Fruit fly (Drosophila melanogaster) whole organism, embryonic: ENCODE measurements around the gene CG5849.
A peak's percentile ranks its signal among the peaks of the same experiment; 100 is the strongest.

Source experiments
- CG10366 ChIP-seq: fragments of 200-800 bp; sonication (Bioruptor generic); IDR thresholded peaks from 2 replicates; pipeline ENCODE4 v1.3.6; 2022; ENCODE audit warnings: missing biosample characterization, missing genetic modification characterization
- CG10979 ChIP-seq: fragments of 200-800 bp; sonication (Bioruptor generic); optimal IDR thresholded peaks from 2 replicates; lab custom pipeline; 2018; ENCODE audit warnings: missing biosample characterization, mild to moderate bottlenecking, missing genetic modification characterization, moderate library complexity
- CG11093 ChIP-seq: fragments of 200-800 bp; sonication (Bioruptor generic); IDR thresholded peaks from 3 replicates; pipeline ENCODE4 v1.3.6; 2022; ENCODE audit warnings: missing biosample characterization, missing genetic modification characterization
- CG11456 ChIP-seq: fragments of 200-800 bp; sonication (Bioruptor generic); IDR thresholded peaks from 3 replicates; pipeline ENCODE4 v1.3.6; 2022; ENCODE audit warnings: missing biosample characterization, missing genetic modification characterization
- CG11504 ChIP-seq: fragments of 200-800 bp; sonication (Bioruptor generic); optimal IDR thresholded peaks from 3 replicates; lab custom pipeline; 2019; ENCODE audit warnings: missing biosample characterization, mild to moderate bottlenecking, missing genetic modification characterization, moderate library complexity
- CG12071 ChIP-seq: fragments of 200-800 bp; sonication (Bioruptor generic); optimal IDR thresholded peaks from 3 replicates; lab custom pipeline; 2018; ENCODE audit warnings: missing biosample characterization, mild to moderate bottlenecking, missing genetic modification characterization
- CG12391 ChIP-seq: fragments of 200-800 bp; sonication (Bioruptor generic); optimal IDR thresholded peaks from 3 replicates; lab custom pipeline; 2018; ENCODE audit warnings: missing biosample characterization, mild to moderate bottlenecking, missing genetic modification characterization, moderate library complexity
- CG14050 ChIP-seq: fragments of 200-800 bp; sonication (Bioruptor generic); IDR thresholded peaks from 3 replicates; pipeline ENCODE4 v1.3.6; 2022; ENCODE audit warnings: missing biosample characterization, missing genetic modification characterization
- CG1603 ChIP-seq: fragments of 200-800 bp; sonication (Bioruptor generic); optimal IDR thresholded peaks from 2 replicates; lab custom pipeline; 2019; ENCODE audit warnings: missing biosample characterization, mild to moderate bottlenecking, missing genetic modification characterization, moderate library complexity
- CG17612 ChIP-seq: fragments of 200-800 bp; sonication (Bioruptor generic); IDR thresholded peaks from 2 replicates; pipeline ENCODE4 v1.3.6; 2022; ENCODE audit warnings: missing biosample characterization, missing genetic modification characterization
- CG2889 ChIP-seq: fragments of 200-800 bp; sonication (Bioruptor generic); IDR thresholded peaks from 3 replicates; pipeline ENCODE4 v1.3.6; 2022; ENCODE audit warnings: missing biosample characterization, missing genetic modification characterization
- CG30431 ChIP-seq: fragments of 200-800 bp; sonication (Bioruptor generic); optimal IDR thresholded peaks from 2 replicates; lab custom pipeline; 2017; ENCODE audit warnings: missing biosample characterization, missing genetic modification characterization
- CG6813 ChIP-seq: fragments of 200-800 bp; sonication (Bioruptor generic); optimal IDR thresholded peaks from 2 replicates; lab custom pipeline; 2017; ENCODE audit warnings: missing biosample characterization, missing genetic modification characterization, mild to moderate bottlenecking, moderate library complexity, missing genetic modification reagents
- CG7357 ChIP-seq: fragments of 200-800 bp; sonication (Bioruptor generic); IDR thresholded peaks from 3 replicates; pipeline ENCODE4 v1.3.6; 2022; ENCODE audit warnings: missing biosample characterization, missing genetic modification characterization
- CG7786 ChIP-seq: fragments of 200-800 bp; sonication (Bioruptor generic); optimal IDR thresholded peaks from 2 replicates; lab custom pipeline; 2016; ENCODE audit warnings: missing biosample characterization, missing genetic modification characterization
- CG7839 ChIP-seq: fragments of 200-800 bp; sonication (Bioruptor generic); optimal IDR thresholded peaks from 3 replicates; lab custom pipeline; 2018; ENCODE audit warnings: missing biosample characterization, mild to moderate bottlenecking, missing genetic modification characterization, moderate library complexity
- CG8281 ChIP-seq: fragments of 200-800 bp; sonication (Bioruptor generic); optimal IDR thresholded peaks from 2 replicates; lab custom pipeline; 2018; ENCODE audit warnings: missing biosample characterization, mild to moderate bottlenecking, missing genetic modification characterization, moderate library complexity
- CG9215 ChIP-seq: fragments of 200-800 bp; sonication (Bioruptor generic); IDR thresholded peaks from 2 replicates; pipeline ENCODE4 v1.3.6; 2022; ENCODE audit warnings: missing biosample characterization, missing genetic modification characterization
- Chrac-16 ChIP-seq: fragments of 200-800 bp; sonication (Bioruptor generic); optimal IDR thresholded peaks from 3 replicates; lab custom pipeline; 2016; ENCODE audit warnings: missing biosample characterization, missing genetic modification characterization
- Dek ChIP-seq: fragments of 200-800 bp; sonication (Bioruptor generic); optimal IDR thresholded peaks from 3 replicates; lab custom pipeline; 2019; ENCODE audit warnings: missing biosample characterization, mild to moderate bottlenecking, missing genetic modification characterization, moderate library complexity
- HLH4C ChIP-seq: fragments of 200-800 bp; sonication (Bioruptor generic); IDR thresholded peaks from 3 replicates; pipeline ENCODE4 v1.3.6; 2022; ENCODE audit warnings: missing biosample characterization, missing genetic modification characterization; ENCODE audit not compliant: partially characterized antibody
- Hr51 ChIP-seq, 2 experiments: fragments of 200-800 bp; sonication (Bioruptor generic); optimal IDR thresholded peaks; 2 replicates in 1 of 2; 3 replicates in 1 of 2; lab custom pipeline; 2016 to 2018; ENCODE audit warnings: missing biosample characterization in 2 of 2, missing genetic modification characterization in 2 of 2, mild to moderate bottlenecking in 1 of 2, moderate library complexity in 1 of 2
- Mes4 ChIP-seq: fragments of 200-800 bp; sonication (Bioruptor generic); optimal IDR thresholded peaks from 2 replicates; lab custom pipeline; 2016; ENCODE audit warnings: missing biosample characterization, missing genetic modification characterization
- Nf-YA ChIP-seq: fragments of 200-800 bp; sonication (Bioruptor generic); IDR thresholded peaks from 2 replicates; pipeline ENCODE4 v1.3.6; 2022; ENCODE audit warnings: missing biosample characterization, missing genetic modification characterization
- Oli ChIP-seq: fragments of 200-800 bp; sonication (Bioruptor generic); optimal IDR thresholded peaks from 2 replicates; lab custom pipeline; 2018; ENCODE audit warnings: missing biosample characterization, mild to moderate bottlenecking, missing genetic modification characterization, moderate library complexity
- Poxn ChIP-seq: fragments of 200-800 bp; sonication (Bioruptor generic); IDR thresholded peaks from 2 replicates; pipeline ENCODE4 v1.3.6; 2022; ENCODE audit warnings: missing biosample characterization, missing genetic modification characterization
- Rx ChIP-seq: fragments of 200-800 bp; sonication (Bioruptor generic); IDR thresholded peaks from 2 replicates; pipeline ENCODE4 v1.3.6; 2022; ENCODE audit warnings: missing biosample characterization, missing genetic modification characterization
- Six4 ChIP-seq: fragments of 200-800 bp; sonication (Bioruptor generic); optimal IDR thresholded peaks from 2 replicates; lab custom pipeline; 2016; ENCODE audit warnings: missing biosample characterization, missing genetic modification characterization
- Stat92E ChIP-seq, 3 experiments: fragments of >200 bp in 2 of 3; fragments of 200-800 bp in 1 of 3; sonication (Bioruptor generic) in 1 of 3; optimal IDR thresholded peaks; 2 replicates each; lab custom pipeline; 2017 to 2019; ENCODE audit warnings: missing biosample characterization in 3 of 3, missing genetic modification characterization in 3 of 3, mild to moderate bottlenecking in 1 of 3, moderate library complexity in 1 of 3
- Vsx1 ChIP-seq: fragments of 200-800 bp; sonication (Bioruptor generic); optimal IDR thresholded peaks from 2 replicates; lab custom pipeline; 2017; ENCODE audit warnings: missing biosample characterization, mild to moderate bottlenecking, missing genetic modification characterization, missing genetic modification reagents
- Xrp1 ChIP-seq: fragments of 200-800 bp; sonication (Bioruptor generic); IDR thresholded peaks from 2 replicates; pipeline ENCODE4 v1.3.6; 2022; ENCODE audit warnings: missing biosample characterization, missing genetic modification characterization
- aop ChIP-seq: fragments of 200-800 bp; sonication (Bioruptor generic); IDR thresholded peaks from 2 replicates; pipeline ENCODE4 v1.3.6; 2022; ENCODE audit warnings: missing biosample characterization, missing genetic modification characterization
- az2 ChIP-seq: fragments of 200-800 bp; sonication (Bioruptor generic); optimal IDR thresholded peaks from 3 replicates; lab custom pipeline; 2016; ENCODE audit warnings: missing biosample characterization, missing genetic modification characterization
- bsh ChIP-seq, 2 experiments: fragments of 200-800 bp; sonication (Bioruptor generic); optimal IDR thresholded peaks; 2 replicates each; lab custom pipeline; 2017 to 2018; ENCODE audit warnings: mild to moderate bottlenecking in 2 of 2, missing biosample characterization in 2 of 2, missing genetic modification characterization in 2 of 2, moderate library complexity in 1 of 2
- croc ChIP-seq: fragments of 200-800 bp; sonication (Bioruptor generic); conservative IDR thresholded peaks from 3 replicates; pipeline ENCODE4 v1.3.6; 2022; ENCODE audit warnings: missing biosample characterization, missing genetic modification characterization
- dmrt99B ChIP-seq: fragments of 200-800 bp; sonication (Bioruptor generic); optimal IDR thresholded peaks from 2 replicates; lab custom pipeline; 2018; ENCODE audit warnings: missing biosample characterization, mild to moderate bottlenecking, missing genetic modification characterization, moderate library complexity
- dpn ChIP-seq, 2 experiments: fragments of 200-800 bp; sonication (Bioruptor generic); optimal IDR thresholded peaks; 3 replicates each; lab custom pipeline; 2016; ENCODE audit warnings: missing biosample characterization in 2 of 2, missing genetic modification characterization in 2 of 2
- esg ChIP-seq: fragments of 200-800 bp; sonication (Bioruptor generic); conservative IDR thresholded peaks from 2 replicates; pipeline ENCODE4 v1.3.6; 2022; ENCODE audit warnings: missing biosample characterization, missing genetic modification characterization
- gem ChIP-seq: fragments of 200-800 bp; sonication (Bioruptor generic); optimal IDR thresholded peaks from 2 replicates; lab custom pipeline; 2019; ENCODE audit warnings: missing biosample characterization, mild to moderate bottlenecking, missing genetic modification characterization, moderate library complexity
- knrl ChIP-seq: fragments of 200-800 bp; sonication (Bioruptor generic); IDR thresholded peaks from 3 replicates; pipeline ENCODE4 v1.3.6; 2022; ENCODE audit warnings: missing biosample characterization, missing genetic modification characterization; ENCODE audit not compliant: partially characterized antibody
- pita ChIP-seq: fragments of 200-800 bp; sonication (Bioruptor generic); optimal IDR thresholded peaks from 2 replicates; lab custom pipeline; 2017; ENCODE audit warnings: missing biosample characterization, mild to moderate bottlenecking, missing genetic modification characterization
- pnt ChIP-seq: fragments of 200-800 bp; sonication (Bioruptor generic); optimal IDR thresholded peaks from 3 replicates; lab custom pipeline; 2016; ENCODE audit warnings: missing biosample characterization, missing genetic modification characterization
- row ChIP-seq: fragments of 200-800 bp; sonication (Bioruptor generic); IDR thresholded peaks from 3 replicates; pipeline ENCODE4 v1.3.6; 2022; ENCODE audit warnings: missing biosample characterization, missing genetic modification characterization
- scrt ChIP-seq: fragments of 200-800 bp; sonication (Bioruptor generic); optimal IDR thresholded peaks from 2 replicates; lab custom pipeline; 2018; ENCODE audit warnings: missing biosample characterization, mild to moderate bottlenecking, missing genetic modification characterization, moderate library complexity
- sens ChIP-seq: fragments of 200-800 bp; sonication (Bioruptor generic); peaks from one replicate; lab custom pipeline; 2016; ENCODE audit warnings: missing biosample characterization, missing genetic modification characterization
- seq ChIP-seq: fragments of 200-800 bp; sonication (Bioruptor generic); IDR thresholded peaks from 2 replicates; pipeline ENCODE4 v1.3.6; 2022; ENCODE audit warnings: missing biosample characterization, missing genetic modification characterization
- tgo ChIP-seq: fragments of 200-800 bp; sonication (Bioruptor generic); IDR thresholded peaks from 3 replicates; pipeline ENCODE4 v1.3.6; 2022; ENCODE audit warnings: missing biosample characterization, missing genetic modification characterization
- trem ChIP-seq: fragments of 200-800 bp; optimal IDR thresholded peaks from 3 replicates; lab custom pipeline; 2019; ENCODE audit warnings: missing biosample characterization, mild to moderate bottlenecking, missing genetic modification characterization, moderate library complexity
- wor ChIP-seq: fragments of 200-800 bp; sonication (Bioruptor generic); IDR thresholded peaks from 2 replicates; pipeline ENCODE4 v1.3.6; 2022; ENCODE audit warnings: missing biosample characterization, missing genetic modification characterization
- zfh1 ChIP-seq: fragments of 200-800 bp; sonication (Bioruptor generic); IDR thresholded peaks from 3 replicates; pipeline ENCODE4 v1.3.6; 2022; ENCODE audit warnings: missing biosample characterization, missing genetic modification characterization

Gene CG5849

dm6 chr3R:21732901-21733300 lies 7.0 kb upstream of the CG5849 start:
- TF ChIP-seq bsh (GFP tag; optimal IDR thresholded peaks at IDR 0.05; lab: Kevin White, UChicago) (peak in 1 of 2 experiments; percentile 37), Xrp1 (GFP tag; lab: Robert Waterston, UW) (peak; percentile 49; the same call in 1 of the 2 replicates), croc (GFP tag; lab: Robert Waterston, UW) (peak; percentile 27; the same call in 1 of the 3 replicates), CG2889 (GFP tag; lab: Robert Waterston, UW) (no peak), CG7839 (peak; percentile 24), dpn (GFP tag; optimal IDR thresholded peaks at IDR 0.05; lab: Kevin White, UChicago) (peak in 1 of 2 experiments; percentile 0), knrl (no peak), CG12071 (GFP tag; lab: Kevin White, UChicago) (no peak), CG14050 (GFP tag; lab: Robert Waterston, UW) (no peak), HLH4C (GFP tag; lab: Robert Waterston, UW) (no peak), Six4 (GFP tag; lab: Kevin White, UChicago) (no peak), Vsx1 (GFP tag; lab: Kevin White, UChicago) (no peak), CG17612 (GFP tag; lab: Robert Waterston, UW) (no peak), pnt (GFP tag; lab: Kevin White, UChicago) (no peak), CG6813 (GFP tag; lab: Kevin White, UChicago) (no peak), Mes4 (GFP tag; lab: Kevin White, UChicago) (no peak), CG7786 (GFP tag; lab: Kevin White, UChicago) (no peak), CG11504 (tag; lab: Kevin White, UChicago) (peak; percentile 47), aop (GFP tag; lab: Robert Waterston, UW) (no peak), CG10979 (tag; lab: Kevin White, UChicago) (peak; percentile 44), Hr51 (GFP tag; optimal IDR thresholded peaks at IDR 0.05; lab: Kevin White, UChicago) (no peak), zfh1 (GFP tag; lab: Robert Waterston, UW) (0 out of 3 replicates have a peak, but pooled peaks have one; percentile 34), CG12391 (tag; lab: Kevin White, UChicago) (peak; percentile 1), sens (GFP tag; lab: Kevin White, UChicago) (peak; percentile 69), CG7357 (GFP tag; lab: Robert Waterston, UW) (no peak), seq (GFP tag; lab: Robert Waterston, UW) (no peak), CG1603 (tag; lab: Kevin White, UChicago) (peak; percentile 13), CG11093 (GFP tag; lab: Robert Waterston, UW) (no peak), Chrac-16 (GFP tag; lab: Kevin White, UChicago) (no peak), Dek (no peak), Oli (tag; lab: Kevin White, UChicago) (no peak), dmrt99B (tag; lab: Kevin White, UChicago) (peak; percentile 24), esg (GFP tag; lab: Robert Waterston, UW) (no peak), tgo (0 out of 3 replicates have a peak, but pooled peaks have one; percentile 26), Poxn (GFP tag; lab: Robert Waterston, UW) (no peak), wor (GFP tag; lab: Robert Waterston, UW) (peak; percentile 34; the same call in 1 of the 2 replicates), pita (GFP tag; lab: Kevin White, UChicago) (no peak), row (GFP tag; lab: Robert Waterston, UW) (peak; percentile 34; the same call in 1 of the 3 replicates), scrt (GFP tag; lab: Kevin White, UChicago) (no peak), gem (tag; lab: Kevin White, UChicago) (peak; percentile 30), Nf-YA (GFP tag; lab: Robert Waterston, UW) (no peak), az2 (peak; percentile 17), Stat92E (GFP tag; optimal IDR thresholded peaks at IDR 0.05; lab: Kevin White, UChicago) (no peak), Rx (0 out of 2 replicates have a peak, but pooled peaks have one; percentile 22), CG10366 (peak; percentile 25; the same call in 1 of the 2 replicates), CG11456 (GFP tag; lab: Robert Waterston, UW) (0 out of 3 replicates have a peak, but pooled peaks have one; percentile 15), trem (tag; lab: Kevin White, UChicago) (peak; percentile 22), CG9215 (GFP tag; lab: Robert Waterston, UW) (no peak), CG30431 (no peak), CG8281 (no peak)
